Fruit fly (Drosophila melanogaster): ENCODE data around the gene CG14212.
A peak's percentile ranks its signal among the peaks of the same experiment; 100 is the strongest.

Gene CG14212

DNA sequence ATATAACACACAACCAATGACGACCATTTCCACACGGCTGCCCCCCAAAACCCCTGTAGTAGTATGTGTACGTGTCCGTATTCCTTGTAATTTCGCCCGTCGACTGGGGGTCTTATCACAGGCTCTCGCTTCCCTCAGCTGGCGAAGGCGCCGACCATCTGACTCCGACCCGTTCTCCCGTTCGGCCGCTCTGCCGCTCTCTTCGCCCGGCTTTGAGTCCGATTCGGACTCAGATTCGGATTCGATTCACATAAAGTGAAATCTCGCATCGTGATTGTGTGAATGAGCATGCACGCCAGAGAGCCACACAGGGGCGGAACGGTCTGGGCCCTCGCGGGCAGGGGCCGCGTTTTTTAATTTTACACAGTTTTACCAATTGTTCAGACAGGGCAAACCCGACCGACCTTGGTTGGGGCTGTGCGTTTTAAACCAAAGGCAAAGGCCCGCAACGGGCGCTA lies 40.2 kb downstream of the CG14212 start (continued):
- TF ChIP-seq OdsH (GFP tag; optimal IDR thresholded peaks at IDR 0.05) (peak; percentile 23), CG11294 (GFP tag; IDR thresholded peaks at IDR 0.05) (0 out of 2 replicates have a peak, but pooled peaks have one; percentile 19), dsx (GFP tag; optimal IDR thresholded peaks at IDR 0.05; ENCODE audit: poor library complexity, severe bottlenecking) (peak; percentile 27), Hr38 (GFP tag; optimal IDR thresholded peaks at IDR 0.05) (no peak), Lpt (GFP tag; optimal IDR thresholded peaks at IDR 0.05) (no peak), ss (GFP tag; optimal IDR thresholded peaks at IDR 0.05) (peak in 1 of 2 experiments; percentile 32), CG31627 (GFP tag; optimal IDR thresholded peaks at IDR 0.05) (peak; percentile 56), Blimp-1 (GFP tag; optimal IDR thresholded peaks at IDR 0.05) (peak; percentile 24), CG6854 (GFP tag; optimal IDR thresholded peaks at IDR 0.05) (peak; percentile 23), Eip75B (GFP tag; optimal IDR thresholded peaks at IDR 0.05) (peak; percentile 28), topi (GFP tag; optimal IDR thresholded peaks at IDR 0.05) (peak; percentile 26), cyc (GFP tag; optimal IDR thresholded peaks at IDR 0.05) (peak; percentile 50), Sox14 (GFP tag; optimal IDR thresholded peaks at IDR 0.05) (peak; percentile 46), CG15336 (GFP tag; IDR thresholded peaks at IDR 0.05) (peak; percentile 28; the same call in 1 of the 2 replicates), Ets96B (tag; optimal IDR thresholded peaks at IDR 0.05) (peak; percentile 5), Sox102F (GFP tag; optimal IDR thresholded peaks at IDR 0.05) (no peak)

- TF ChIP-seq Ets96B (tag; optimal IDR thresholded peaks at IDR 0.05) (peak; percentile 38), salr (GFP tag; optimal IDR thresholded peaks at IDR 0.05) (peak in 1 of 2 experiments; percentile 30), CG8319 (GFP tag; optimal IDR thresholded peaks at IDR 0.05) (no peak), vri (GFP tag; optimal IDR thresholded peaks at IDR 0.05) (peak; percentile 55), Eip75B (GFP tag; optimal IDR thresholded peaks at IDR 0.05) (peak; percentile 53), ss (GFP tag; optimal IDR thresholded peaks at IDR 0.05) (peak; percentile 15 to 31), CG15336 (GFP tag; IDR thresholded peaks at IDR 0.05) (peak; percentile 43; the same call in 1 of the 2 replicates), Hr4 (GFP tag; optimal IDR thresholded peaks at IDR 0.05) (peak; percentile 59), fkh (GFP tag; optimal IDR thresholded peaks at IDR 0.05) (peak; percentile 44), CG32006 (GFP tag; optimal IDR thresholded peaks at IDR 0.05) (peak; percentile 55), pdm3 (GFP tag; optimal IDR thresholded peaks at IDR 0.05) (peak; percentile 67), CG11902 (GFP tag; optimal IDR thresholded peaks at IDR 0.05) (peak; percentile 89), CG31627 (GFP tag; optimal IDR thresholded peaks at IDR 0.05) (peak; percentile 60), CG16779 (tag; optimal IDR thresholded peaks at IDR 0.05) (peak; percentile 19), Sox15 (GFP tag; optimal IDR thresholded peaks at IDR 0.05) (peak; percentile 19), CG8119 (GFP tag; IDR thresholded peaks at IDR 0.05) (no peak), OdsH (GFP tag; optimal IDR thresholded peaks at IDR 0.05) (peak; percentile 39), CG6163 (GFP tag; IDR thresholded peaks at IDR 0.05) (peak; percentile 71), Eip93F (GFP tag; optimal IDR thresholded peaks at IDR 0.05) (peak; percentile 44), lz (GFP tag; optimal IDR thresholded peaks at IDR 0.05) (peak; percentile 67), cyc (GFP tag; optimal IDR thresholded peaks at IDR 0.05) (peak; percentile 72), dac (GFP tag; optimal IDR thresholded peaks at IDR 0.05) (peak; percentile 16), Sox14 (GFP tag; optimal IDR thresholded peaks at IDR 0.05) (peak; percentile 65), Ets21C (GFP tag; optimal IDR thresholded peaks at IDR 0.05) (peak; percentile 60), spab (GFP tag; optimal IDR thresholded peaks at IDR 0.05) (peak; percentile 2), CG34406 (GFP tag; optimal IDR thresholded peaks at IDR 0.05) (peak; percentile 4), topi (GFP tag; optimal IDR thresholded peaks at IDR 0.05) (peak; percentile 66), Lpt (GFP tag; optimal IDR thresholded peaks at IDR 0.05) (peak; percentile 26), CG1621 (tag; optimal IDR thresholded peaks at IDR 0.05) (peak; percentile 2), fd59A (GFP tag; optimal IDR thresholded peaks at IDR 0.05) (peak; percentile 9), CG11762 (GFP tag; optimal IDR thresholded peaks at IDR 0.05; ENCODE audit: insufficient read depth) (peak; percentile 18), CG4318 (GFP tag; optimal IDR thresholded peaks at IDR 0.05) (peak; percentile 17), Eip78C (GFP tag) (peak; percentile 76), eg (GFP tag; IDR thresholded peaks at IDR 0.05) (peak; percentile 74), CG3032 (tag; optimal IDR thresholded peaks at IDR 0.05) (peak; percentile 36), esn (GFP tag; optimal IDR thresholded peaks at IDR 0.05) (peak; percentile 65), svp (GFP tag) (peak; percentile 91), CG11294 (GFP tag; IDR thresholded peaks at IDR 0.05) (peak; percentile 34; the same call in 1 of the 2 replicates), CG6854 (GFP tag; optimal IDR thresholded peaks at IDR 0.05) (peak; percentile 33), CG8632 (GFP tag; optimal IDR thresholded peaks at IDR 0.05) (peak; percentile 36), net (GFP tag; optimal IDR thresholded peaks at IDR 0.05) (peak; percentile 44), Hr39 (GFP tag; optimal IDR thresholded peaks at IDR 0.05) (peak; percentile 73), CG6792 (GFP tag; optimal IDR thresholded peaks at IDR 0.05) (peak; percentile 49)
Measured at dm6 chrX:19666991-19667409, 41.5 kb downstream of the CG14212 start, which contains the start of gene Zw. Gene Zw, plus strand, starts transcription at chrX:19667252.
